Fruit fly (Drosophila melanogaster) whole organism, embryonic: ENCODE measurements around the gene Tis11.

Experiments used
- Bdp1 ChIP-seq: fragments of 200-800 bp; sonication (Bioruptor generic); optimal IDR thresholded peaks from 3 replicates; lab custom pipeline; 2016; ENCODE audit warnings: missing biosample characterization, missing genetic modification characterization
- Bgb ChIP-seq: fragments of 200-800 bp; sonication (Bioruptor generic); IDR thresholded peaks from 2 replicates; pipeline ENCODE4 v1.3.6; 2022; ENCODE audit warnings: missing biosample characterization, missing genetic modification characterization; ENCODE audit not compliant: partially characterized antibody
- CG10267 ChIP-seq: fragments of 200-800 bp; sonication (Bioruptor generic); optimal IDR thresholded peaks from 2 replicates; lab custom pipeline; 2018; ENCODE audit warnings: missing biosample characterization, mild to moderate bottlenecking, missing genetic modification characterization, moderate library complexity
- CG10321 ChIP-seq: fragments of 200-800 bp; sonication (Bioruptor generic); IDR thresholded peaks from 2 replicates; pipeline ENCODE4 v1.3.6; 2022; ENCODE audit warnings: missing biosample characterization, missing genetic modification characterization
- CG10654 ChIP-seq: fragments of 200-800 bp; sonication (Bioruptor generic); optimal IDR thresholded peaks from 2 replicates; lab custom pipeline; 2016; ENCODE audit warnings: missing biosample characterization, missing genetic modification characterization
- CG10959 ChIP-seq: fragments of 200-800 bp; sonication (Bioruptor generic); IDR thresholded peaks from 2 replicates; pipeline ENCODE4 v1.3.6; 2022; ENCODE audit warnings: missing biosample characterization, missing genetic modification characterization
- CG11085 ChIP-seq: fragments of 200-800 bp; sonication (Bioruptor generic); IDR thresholded peaks from 2 replicates; pipeline ENCODE4 v1.3.6; 2022; ENCODE audit warnings: missing biosample characterization, missing genetic modification characterization
- CG12071 ChIP-seq: fragments of 200-800 bp; sonication (Bioruptor generic); optimal IDR thresholded peaks from 3 replicates; lab custom pipeline; 2018; ENCODE audit warnings: missing biosample characterization, mild to moderate bottlenecking, missing genetic modification characterization
- CG13287 ChIP-seq: fragments of 200-800 bp; sonication (Bioruptor generic); IDR thresholded peaks from 2 replicates; pipeline ENCODE4 v1.3.6; 2022; ENCODE audit warnings: missing biosample characterization, missing genetic modification characterization; ENCODE audit not compliant: partially characterized antibody
- CG17359 ChIP-seq: fragments of 200-800 bp; sonication (Bioruptor generic); optimal IDR thresholded peaks from 3 replicates; lab custom pipeline; 2018; ENCODE audit warnings: missing biosample characterization, mild to moderate bottlenecking, missing genetic modification characterization, moderate library complexity
- CG17568 ChIP-seq: fragments of 200-800 bp; sonication (Bioruptor generic); optimal IDR thresholded peaks from 2 replicates; lab custom pipeline; 2018; ENCODE audit warnings: missing biosample characterization, mild to moderate bottlenecking, missing genetic modification characterization, moderate library complexity
- CG18476 ChIP-seq: fragments of 200-800 bp; sonication (Bioruptor generic); optimal IDR thresholded peaks from 2 replicates; lab custom pipeline; 2016; ENCODE audit warnings: missing biosample characterization, mild to moderate bottlenecking, missing genetic modification characterization
- CG2889 ChIP-seq: fragments of 200-800 bp; sonication (Bioruptor generic); IDR thresholded peaks from 3 replicates; pipeline ENCODE4 v1.3.6; 2022; ENCODE audit warnings: missing biosample characterization, missing genetic modification characterization
- CG31365 ChIP-seq: fragments of 200-800 bp; sonication (Bioruptor generic); optimal IDR thresholded peaks from 2 replicates; lab custom pipeline; 2018; ENCODE audit warnings: missing biosample characterization, mild to moderate bottlenecking, missing genetic modification characterization
- CG3163 ChIP-seq: fragments of 200-800 bp; sonication (Bioruptor generic); optimal IDR thresholded peaks from 3 replicates; lab custom pipeline; 2016; ENCODE audit warnings: missing biosample characterization, missing genetic modification characterization
- CG4282 ChIP-seq: fragments of 200-800 bp; sonication (Bioruptor generic); optimal IDR thresholded peaks from 2 replicates; lab custom pipeline; 2016; ENCODE audit warnings: missing biosample characterization, missing genetic modification characterization
- CG43689 ChIP-seq: fragments of 200-800 bp; sonication (Bioruptor generic); IDR thresholded peaks from 2 replicates; pipeline ENCODE4 v1.3.6; 2022; ENCODE audit warnings: missing biosample characterization, missing genetic modification characterization
- CG6175 ChIP-seq: fragments of 200-800 bp; sonication (Bioruptor generic); IDR thresholded peaks from 3 replicates; pipeline ENCODE4 v1.3.6; 2022; ENCODE audit warnings: missing biosample characterization, missing genetic modification characterization
- CG6813 ChIP-seq: fragments of 200-800 bp; sonication (Bioruptor generic); optimal IDR thresholded peaks from 2 replicates; lab custom pipeline; 2017; ENCODE audit warnings: missing biosample characterization, missing genetic modification characterization, mild to moderate bottlenecking, moderate library complexity, missing genetic modification reagents
- Chrac-16 ChIP-seq: fragments of 200-800 bp; sonication (Bioruptor generic); optimal IDR thresholded peaks from 3 replicates; lab custom pipeline; 2016; ENCODE audit warnings: missing biosample characterization, missing genetic modification characterization
- CrebB ChIP-seq: fragments of 200-800 bp; sonication (Bioruptor generic); optimal IDR thresholded peaks from 3 replicates; lab custom pipeline; 2018; ENCODE audit warnings: missing biosample characterization, mild to moderate bottlenecking, missing genetic modification characterization
- H15 ChIP-seq: fragments of 200-800 bp; sonication (Bioruptor generic); IDR thresholded peaks from 3 replicates; pipeline ENCODE4 v1.3.6; 2022; ENCODE audit warnings: missing biosample characterization, missing genetic modification characterization
- H2.0 ChIP-seq: fragments of 200-800 bp; sonication (Bioruptor generic); IDR thresholded peaks from 2 replicates; pipeline ENCODE4 v1.3.6; 2022; ENCODE audit warnings: missing biosample characterization, missing genetic modification characterization
- Hr78 ChIP-seq, 2 experiments: fragments of 200-800 bp in 1 of 2; fragments of >200 bp in 1 of 2; sonication (Bioruptor generic) in 1 of 2; optimal IDR thresholded peaks; 2 replicates each; lab custom pipeline; 2017 to 2019; ENCODE audit warnings: missing biosample characterization in 2 of 2, missing genetic modification characterization in 2 of 2, mild to moderate bottlenecking in 1 of 2, moderate library complexity in 1 of 2
- Hsf ChIP-seq: fragments of 200-800 bp; sonication (Bioruptor generic); optimal IDR thresholded peaks from 3 replicates; lab custom pipeline; 2016; ENCODE audit warnings: missing biosample characterization, missing genetic modification characterization
- Lhr ChIP-seq: fragments of 200-800 bp; sonication (Bioruptor generic); optimal IDR thresholded peaks from 3 replicates; lab custom pipeline; 2017; ENCODE audit warnings: mild to moderate bottlenecking, missing biosample characterization, missing genetic modification reagents, missing genetic modification characterization
- MESR4 ChIP-seq: fragments of 200-800 bp; sonication (Bioruptor generic); optimal IDR thresholded peaks from 2 replicates; lab custom pipeline; 2018; ENCODE audit warnings: missing biosample characterization, mild to moderate bottlenecking, missing genetic modification characterization, moderate library complexity
- Spps ChIP-seq: fragments of 200-800 bp; sonication (Bioruptor generic); optimal IDR thresholded peaks from 2 replicates; lab custom pipeline; 2018; ENCODE audit warnings: missing biosample characterization, mild to moderate bottlenecking, missing genetic modification characterization
- Ssrp ChIP-seq: fragments of 200-800 bp; sonication (Bioruptor generic); optimal IDR thresholded peaks from 2 replicates; lab custom pipeline; 2018; ENCODE audit warnings: missing biosample characterization, mild to moderate bottlenecking, missing genetic modification characterization, moderate library complexity
- ac ChIP-seq: fragments of 200-800 bp; sonication (Bioruptor generic); optimal IDR thresholded peaks from 3 replicates; lab custom pipeline; 2017; ENCODE audit warnings: missing biosample characterization, mild to moderate bottlenecking, missing genetic modification characterization
- ap ChIP-seq: fragments of 200-800 bp; sonication (Bioruptor generic); IDR thresholded peaks from 2 replicates; pipeline ENCODE4 v1.3.6; 2022; ENCODE audit warnings: missing biosample characterization, missing genetic modification characterization
- az2 ChIP-seq: fragments of 200-800 bp; sonication (Bioruptor generic); optimal IDR thresholded peaks from 3 replicates; lab custom pipeline; 2016; ENCODE audit warnings: missing biosample characterization, missing genetic modification characterization
- br ChIP-seq: fragments of >200 bp; optimal IDR thresholded peaks from 2 replicates; lab custom pipeline; 2017
- btn ChIP-seq: fragments of 200-800 bp; sonication (Bioruptor generic); optimal IDR thresholded peaks from 2 replicates; lab custom pipeline; 2016; ENCODE audit warnings: missing biosample characterization, missing genetic modification characterization
- dpn ChIP-seq, 2 experiments: fragments of 200-800 bp; sonication (Bioruptor generic); optimal IDR thresholded peaks; 3 replicates each; lab custom pipeline; 2016; ENCODE audit warnings: missing biosample characterization in 2 of 2, missing genetic modification characterization in 2 of 2
- ems ChIP-seq: fragments of 200-800 bp; sonication (Bioruptor generic); optimal IDR thresholded peaks from 3 replicates; lab custom pipeline; 2016; ENCODE audit warnings: missing biosample characterization, missing genetic modification characterization
- fd96Cb ChIP-seq: fragments of 200-800 bp; sonication (Bioruptor generic); optimal IDR thresholded peaks from 2 replicates; lab custom pipeline; 2018; ENCODE audit warnings: missing biosample characterization, mild to moderate bottlenecking, missing genetic modification characterization, moderate library complexity
- gsb ChIP-seq: fragments of 200-800 bp; sonication (Bioruptor generic); IDR thresholded peaks from 2 replicates; pipeline ENCODE4 v1.3.6; 2022; ENCODE audit warnings: missing biosample characterization, missing genetic modification characterization
- kay ChIP-seq: fragments of 200-800 bp; sonication (Bioruptor generic); optimal IDR thresholded peaks from 2 replicates; lab custom pipeline; 2016; ENCODE audit warnings: missing biosample characterization, missing genetic modification characterization
- nerfin-2 ChIP-seq: fragments of 200-800 bp; sonication (Bioruptor generic); IDR thresholded peaks from 2 replicates; pipeline ENCODE4 v1.3.6; 2022; ENCODE audit warnings: missing biosample characterization, missing genetic modification characterization; ENCODE audit not compliant: partially characterized antibody
- oc ChIP-seq: fragments of 200-800 bp; sonication (Bioruptor generic); optimal IDR thresholded peaks from 2 replicates; lab custom pipeline; 2018; ENCODE audit warnings: missing biosample characterization, mild to moderate bottlenecking, missing genetic modification characterization, moderate library complexity
- pita ChIP-seq: fragments of 200-800 bp; sonication (Bioruptor generic); optimal IDR thresholded peaks from 2 replicates; lab custom pipeline; 2017; ENCODE audit warnings: missing biosample characterization, mild to moderate bottlenecking, missing genetic modification characterization
- prd ChIP-seq, 3 experiments: fragments of >200 bp in 2 of 3; fragments of 200-800 bp in 1 of 3; sonication (Bioruptor generic) in 1 of 3; optimal IDR thresholded peaks in 2 of 3; IDR thresholded peaks in 1 of 3; 2 replicates in 2 of 3; 3 replicates in 1 of 3; pipeline versions ENCODE4 v1.3.6 to Lab custom; 2017 to 2022; ENCODE audit warnings: missing biosample characterization in 1 of 3, missing genetic modification characterization in 1 of 3
- sens-2 ChIP-seq: fragments of 200-800 bp; sonication (Bioruptor generic); IDR thresholded peaks from 2 replicates; pipeline ENCODE4 v1.3.6; 2022; ENCODE audit warnings: missing biosample characterization, missing genetic modification characterization
- sim ChIP-seq: fragments of 200-800 bp; sonication (Bioruptor generic); IDR thresholded peaks from 2 replicates; pipeline ENCODE4 v1.3.6; 2022; ENCODE audit warnings: missing biosample characterization, missing genetic modification characterization
- sima ChIP-seq: fragments of 200-800 bp; sonication (Bioruptor generic); optimal IDR thresholded peaks from 2 replicates; lab custom pipeline; 2016; ENCODE audit warnings: missing biosample characterization, missing genetic modification characterization
- sob ChIP-seq: fragments of 200-800 bp; sonication (Bioruptor generic); IDR thresholded peaks from 2 replicates; pipeline ENCODE4 v1.3.6; 2022; ENCODE audit warnings: missing biosample characterization, missing genetic modification characterization
- tgo ChIP-seq: fragments of 200-800 bp; sonication (Bioruptor generic); IDR thresholded peaks from 3 replicates; pipeline ENCODE4 v1.3.6; 2022; ENCODE audit warnings: missing biosample characterization, missing genetic modification characterization
- tup ChIP-seq: fragments of 200-800 bp; sonication (Bioruptor generic); optimal IDR thresholded peaks from 2 replicates; lab custom pipeline; 2016; ENCODE audit warnings: missing biosample characterization, mild to moderate bottlenecking, missing genetic modification characterization, moderate library complexity
- tx ChIP-seq: fragments of 200-800 bp; sonication (Bioruptor generic); optimal IDR thresholded peaks from 2 replicates; lab custom pipeline; 2016; ENCODE audit warnings: missing biosample characterization, missing genetic modification characterization
- zfh1 ChIP-seq: fragments of 200-800 bp; sonication (Bioruptor generic); IDR thresholded peaks from 3 replicates; pipeline ENCODE4 v1.3.6; 2022; ENCODE audit warnings: missing biosample characterization, missing genetic modification characterization

The Tis11 gene

dm6 chrX:12653574-12653973, 5.6 kb upstream of the Tis11 start, which contains the start of gene CkIalpha (continued):
- TF ChIP-seq CG17568 (GFP tag; lab: Kevin White, UChicago) (no peak), CG4282 (GFP tag; lab: Kevin White, UChicago) (peak; percentile 32), az2 (GFP tag; lab: Kevin White, UChicago) (peak; percentile 45), Chrac-16 (GFP tag; lab: Kevin White, UChicago) (peak; percentile 40), CG10959 (no peak), CG17359 (tag; lab: Kevin White, UChicago) (no peak), tup (GFP tag; lab: Kevin White, UChicago) (no peak), Hsf (GFP tag; lab: Kevin White, UChicago) (peak; percentile 52), MESR4 (peak; percentile 52), Hr78 (GFP tag; optimal IDR thresholded peaks at IDR 0.05; lab: Kevin White, UChicago) (no peak), prd (optimal IDR thresholded peaks at IDR 0.05; lab: Kevin White, UChicago) (no peak), prd (GFP tag; IDR thresholded peaks at IDR 0.05; lab: Robert Waterston, UW) (peak; percentile 37; the same call in 1 of the 3 replicates), ems (GFP tag; lab: Kevin White, UChicago) (peak; percentile 58), ac (GFP tag; lab: Kevin White, UChicago) (no peak), CG6175 (GFP tag; lab: Robert Waterston, UW) (peak; percentile 59; the same call in 1 of the 3 replicates), btn (no peak), nerfin-2 (GFP tag; lab: Robert Waterston, UW) (peak; percentile 95), Bgb (peak; percentile 99), CG10321 (GFP tag; lab: Robert Waterston, UW) (no peak), CG11085 (no peak; the same call in 1 of the 2 replicates), H2.0 (peak; percentile 48), gsb (no peak), pita (GFP tag; lab: Kevin White, UChicago) (no peak), CG10654 (peak; percentile 31), ap (GFP tag; lab: Robert Waterston, UW) (no peak), CG13287 (GFP tag; lab: Robert Waterston, UW) (peak; percentile 99), CG12071 (no peak), CG3163 (GFP tag; lab: Kevin White, UChicago) (peak; percentile 43), CG10267 (tag; lab: Kevin White, UChicago) (peak; percentile 98), H15 (GFP tag; lab: Robert Waterston, UW) (peak; percentile 52; the same call in 1 of the 3 replicates), zfh1 (GFP tag; lab: Robert Waterston, UW) (peak; percentile 59; the same call in 2 of the 3 replicates), CG6813 (GFP tag; lab: Kevin White, UChicago) (no peak), oc (tag; lab: Kevin White, UChicago) (no peak), Ssrp (tag; lab: Kevin White, UChicago) (no peak), sima (GFP tag; lab: Kevin White, UChicago) (no peak), CG43689 (GFP tag; lab: Robert Waterston, UW) (no peak), sob (GFP tag; lab: Robert Waterston, UW) (peak; percentile 83), Lhr (peak; percentile 51), tgo (GFP tag; lab: Robert Waterston, UW) (0 out of 3 replicates have a peak, but pooled peaks have one; percentile 27), sim (no peak), Bdp1 (GFP tag; lab: Kevin White, UChicago) (peak; percentile 23), fd96Cb (tag; lab: Kevin White, UChicago) (no peak), br (lab: Kevin White, UChicago) (no peak), dpn (GFP tag; optimal IDR thresholded peaks at IDR 0.05; lab: Kevin White, UChicago) (peak; percentile 62 to 68), CrebB (tag; lab: Kevin White, UChicago) (peak; percentile 7), tx (peak; percentile 42), CG18476 (GFP tag; lab: Kevin White, UChicago) (no peak), CG2889 (GFP tag; lab: Robert Waterston, UW) (no peak), CG31365 (tag; lab: Kevin White, UChicago) (no peak), Spps (peak; percentile 9), sens-2 (GFP tag; lab: Robert Waterston, UW) (no peak), kay (GFP tag; lab: Kevin White, UChicago) (peak; percentile 1)
